Fruit fly (Drosophila melanogaster) whole organism, pupa: ENCODE measurements around the gene CG13044.

Experiments
- CG10348 ChIP-seq: fragments of 200-800 bp; sonication (Bioruptor generic); IDR thresholded peaks from 2 replicates; pipeline ENCODE4 v1.3.6; 2022; ENCODE audit warnings: missing biosample characterization, missing genetic modification characterization
- CG14655 ChIP-seq: fragments of 200-800 bp; sonication (Bioruptor generic); optimal IDR thresholded peaks from 3 replicates; lab custom pipeline; 2017; ENCODE audit warnings: mild to moderate bottlenecking, missing biosample characterization, missing genetic modification reagents, missing genetic modification characterization
- CG34367 ChIP-seq: fragments of 200-800 bp; sonication (Bioruptor generic); optimal IDR thresholded peaks from 2 replicates; lab custom pipeline; 2018; ENCODE audit warnings: missing biosample characterization, mild to moderate bottlenecking, missing genetic modification characterization
- CG9948 ChIP-seq: fragments of 200-800 bp; sonication (Bioruptor generic); optimal IDR thresholded peaks from 2 replicates; lab custom pipeline; 2018; ENCODE audit warnings: missing biosample characterization, mild to moderate bottlenecking, missing genetic modification characterization, moderate library complexity
- EcR ChIP-seq: fragments of 200-800 bp; sonication (Bioruptor generic); optimal IDR thresholded peaks from 3 replicates; lab custom pipeline; 2019; ENCODE audit warnings: missing biosample characterization, missing genetic modification characterization, mild to moderate bottlenecking, moderate library complexity, missing genetic modification reagents
- Ets98B ChIP-seq: fragments of 200-800 bp; sonication (Bioruptor generic); IDR thresholded peaks from 2 replicates; pipeline ENCODE4 v1.3.6; 2022; ENCODE audit warnings: missing biosample characterization, missing genetic modification characterization

- TF ChIP-seq CG34367 (tag; lab: Kevin White, UChicago) = no peak
- TF ChIP-seq CG14655 (GFP tag; lab: Kevin White, UChicago) = no peak
- TF ChIP-seq CG10348 (GFP tag; lab: Robert Waterston, UW) = no peak
- no peak for TF ChIP-seq Ets98B (GFP tag; lab: Robert Waterston, UW)
- TF ChIP-seq CG9948 (tag; lab: Kevin White, UChicago) = no peak
- TF ChIP-seq EcR (GFP tag; lab: Kevin White, UChicago) = no peak
Measured at dm6 chr3L:16305820-16306650, 3.1 kb upstream of the CG13044 start, which contains the start of the genes CG13043 and CG13063.
